Fruit fly (Drosophila melanogaster): ENCODE results near the gene CG14073.

The CG14073 gene

DNA sequence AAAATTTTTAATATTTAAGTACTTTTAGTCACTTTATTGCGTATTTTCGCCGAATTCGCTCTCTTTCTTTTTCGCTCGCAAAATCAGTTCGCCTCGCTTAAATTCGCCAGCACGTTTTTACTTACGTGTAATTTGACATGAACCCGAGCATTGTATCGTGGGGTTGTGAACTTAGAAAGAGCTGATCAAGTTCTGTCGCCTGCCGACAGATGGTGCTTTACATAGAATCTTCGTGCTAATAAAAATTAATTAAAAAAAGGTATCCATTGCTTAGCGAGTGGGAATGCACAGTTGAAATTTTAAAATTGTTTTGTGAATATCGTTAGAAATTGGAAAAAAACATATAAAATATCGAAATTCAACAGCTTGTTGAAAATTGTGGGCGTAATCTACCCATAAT is 28.0 kb upstream of the CG14073 start (continued):
- TF ChIP-seq Xrp1 (GFP tag; IDR thresholded peaks at IDR 0.05) (peak; percentile 85), Stat92E (GFP tag; optimal IDR thresholded peaks at IDR 0.05) (no peak), ewg (GFP tag; optimal IDR thresholded peaks at IDR 0.05) (peak; percentile 62), CG33557 (GFP tag; optimal IDR thresholded peaks at IDR 0.05) (peak; percentile 2), pum (GFP tag; optimal IDR thresholded peaks at IDR 0.05) (peak; percentile 73), insv (GFP tag; optimal IDR thresholded peaks at IDR 0.05) (peak in 1 of 2 experiments; percentile 65), Jarid2 (GFP tag; optimal IDR thresholded peaks at IDR 0.05) (peak; percentile 65), en (GFP tag; optimal IDR thresholded peaks at IDR 0.05) (peak; percentile 60), Spps (tag; optimal IDR thresholded peaks at IDR 0.05) (peak; percentile 37), CG2202 (tag; optimal IDR thresholded peaks at IDR 0.05) (peak; percentile 35), CG33213 (GFP tag; optimal IDR thresholded peaks at IDR 0.05) (peak; percentile 89), Elba2 (GFP tag; optimal IDR thresholded peaks at IDR 0.05) (no peak), CG4820 (GFP tag; optimal IDR thresholded peaks at IDR 0.05) (peak; percentile 40), CG17186 (GFP tag; optimal IDR thresholded peaks at IDR 0.05) (no peak), Deaf1 (tag; optimal IDR thresholded peaks at IDR 0.05) (peak; percentile 40), grn (GFP tag; optimal IDR thresholded peaks at IDR 0.05) (peak; percentile 40), zen (tag; optimal IDR thresholded peaks at IDR 0.05) (peak; percentile 81), CG12104 (GFP tag; optimal IDR thresholded peaks at IDR 0.05) (peak; percentile 50), CG12391 (tag; optimal IDR thresholded peaks at IDR 0.05) (peak; percentile 60), Dip3 (GFP tag; optimal IDR thresholded peaks at IDR 0.05) (peak; percentile 76), HmgD (GFP tag; optimal IDR thresholded peaks at IDR 0.05) (peak; percentile 65), CG17328 (GFP tag; IDR thresholded peaks at IDR 0.05) (peak; percentile 62; the same call in 1 of the 2 replicates), ac (GFP tag; optimal IDR thresholded peaks at IDR 0.05) (peak; percentile 22), pb (GFP tag; optimal IDR thresholded peaks at IDR 0.05) (peak; percentile 74), cato (GFP tag; optimal IDR thresholded peaks at IDR 0.05; ENCODE audit: borderline replicate concordance) (peak; percentile 5), slbo (GFP tag; IDR thresholded peaks at IDR 0.05) (no peak), CG8281 (tag; optimal IDR thresholded peaks at IDR 0.05) (peak; percentile 17), CG3163 (GFP tag; optimal IDR thresholded peaks at IDR 0.05) (peak; percentile 76), da (GFP tag; optimal IDR thresholded peaks at IDR 0.05) (peak; percentile 57), fu2 (GFP tag; optimal IDR thresholded peaks at IDR 0.05) (peak; percentile 46), az2 (GFP tag; optimal IDR thresholded peaks at IDR 0.05) (peak; percentile 78), Dek (tag; optimal IDR thresholded peaks at IDR 0.05) (peak; percentile 63), CG2116 (GFP tag; optimal IDR thresholded peaks at IDR 0.05) (peak; percentile 68), lov (optimal IDR thresholded peaks at IDR 0.05) (no peak), lov (GFP tag; IDR thresholded peaks at IDR 0.05) (no peak; the same call in 2 of the 3 replicates), sens (GFP tag) (peak; percentile 95), CG4707 (GFP tag; optimal IDR thresholded peaks at IDR 0.05) (peak; percentile 66), CG17829 (tag; optimal IDR thresholded peaks at IDR 0.05) (peak; percentile 75), ap (GFP tag; IDR thresholded peaks at IDR 0.05) (0 out of 2 replicates have a peak, but pooled peaks have one; percentile 28), eyg (GFP tag; optimal IDR thresholded peaks at IDR 0.05) (peak; percentile 69), NK7.1 (GFP tag; optimal IDR thresholded peaks at IDR 0.05) (peak; percentile 52), CG6689 (GFP tag; IDR thresholded peaks at IDR 0.05) (no peak), CG7372 (GFP tag; IDR thresholded peaks at IDR 0.05) (peak; percentile 56; the same call in 1 of the 2 replicates), CG17568 (GFP tag; optimal IDR thresholded peaks at IDR 0.05) (peak; percentile 65), CG12659 (GFP tag; optimal IDR thresholded peaks at IDR 0.05) (peak; percentile 62), E2f2 (GFP tag; IDR thresholded peaks at IDR 0.05) (peak; percentile 37; the same call in 1 of the 2 replicates), CG11504 (tag; optimal IDR thresholded peaks at IDR 0.05) (peak; percentile 71), CG3995 (GFP tag; optimal IDR thresholded peaks at IDR 0.05) (peak; percentile 66), Mad (GFP tag; optimal IDR thresholded peaks at IDR 0.05) (peak; percentile 84), phol (tag; optimal IDR thresholded peaks at IDR 0.05) (peak; percentile 66), Gsc (GFP tag; IDR thresholded peaks at IDR 0.05) (no peak)

Data from whole organism, embryonic.